Fruit fly (Drosophila melanogaster): ENCODE data around the gene Tm1.

The Tm1 gene

DNA sequence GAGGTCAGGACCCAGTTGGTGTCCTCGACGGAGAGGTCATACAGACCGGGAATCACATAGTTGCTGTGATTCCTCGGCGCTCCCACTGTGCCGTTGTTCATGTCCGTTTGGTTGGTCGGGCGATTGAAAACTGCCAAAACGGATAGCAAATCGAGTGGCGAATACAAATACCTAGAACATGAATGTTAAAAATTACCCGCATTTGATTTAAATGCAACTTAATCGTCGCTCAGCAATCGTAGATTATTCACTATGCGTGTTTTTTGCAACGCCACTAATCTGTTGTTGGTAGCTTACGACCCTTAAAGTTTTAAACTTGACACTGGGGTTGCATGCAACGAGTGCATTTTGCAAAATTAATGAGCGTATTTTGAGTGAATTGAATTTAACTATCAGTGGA lies 29.0 kb upstream of the Tm1 start, which contains the start of gene Amt:
Gene Amt (minus strand): TSS at position 101 of the 400 bp plus-strand sequence.
- TF ChIP-seq foxo (GFP tag; optimal IDR thresholded peaks at IDR 0.05) (no peak), CrebA (GFP tag; optimal IDR thresholded peaks at IDR 0.05; ENCODE audit: borderline replicate concordance) (no peak), pan (optimal IDR thresholded peaks at IDR 0.05) (no peak), Dif (GFP tag; optimal IDR thresholded peaks at IDR 0.05; ENCODE audit: partially characterized antibody) (no peak), ey (GFP tag; optimal IDR thresholded peaks at IDR 0.05) (no peak), sv (GFP tag; optimal IDR thresholded peaks at IDR 0.05) (no peak), OdsH (GFP tag; optimal IDR thresholded peaks at IDR 0.05) (no peak), br (GFP tag; optimal IDR thresholded peaks at IDR 0.05) (no peak), CG32264 (GFP tag; optimal IDR thresholded peaks at IDR 0.05) (no peak), Mio (GFP tag; optimal IDR thresholded peaks at IDR 0.05) (no peak), Myc (optimal IDR thresholded peaks at IDR 0.05) (no peak), dmrt93B (GFP tag; optimal IDR thresholded peaks at IDR 0.05) (no peak), CG9705 (GFP tag; optimal IDR thresholded peaks at IDR 0.05) (no peak), brk (GFP tag; optimal IDR thresholded peaks at IDR 0.05) (no peak), Hr78 (GFP tag; optimal IDR thresholded peaks at IDR 0.05) (no peak), rgr (GFP tag; optimal IDR thresholded peaks at IDR 0.05) (no peak), psq (GFP tag; optimal IDR thresholded peaks at IDR 0.05) (no peak), dsf (GFP tag; optimal IDR thresholded peaks at IDR 0.05; ENCODE audit: borderline replicate concordance) (no peak), usp (GFP tag; optimal IDR thresholded peaks at IDR 0.05) (no peak)

DNA sequence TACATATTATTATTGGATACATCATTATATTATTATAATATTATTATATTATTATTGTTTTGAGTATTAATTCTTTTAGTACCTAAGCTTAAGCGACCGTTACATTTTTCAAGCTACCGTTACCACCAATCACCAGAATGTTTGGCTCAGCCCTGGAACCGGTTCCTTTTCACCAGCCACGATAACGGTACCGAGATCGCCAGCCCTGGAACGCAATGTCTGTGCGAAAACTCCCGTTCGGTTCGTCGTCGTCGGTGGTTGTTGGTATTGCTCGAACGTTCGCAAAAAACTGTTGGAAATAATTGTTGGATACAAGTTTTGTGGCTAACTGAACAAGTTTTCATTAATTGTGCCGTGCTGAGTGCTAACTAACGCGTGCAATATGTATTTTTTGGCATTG lies 28.3 kb upstream of the Tm1 start, which contains the start of gene CG42404:
Gene CG42404 (plus strand): TSS at position 360 of the 400 bp plus-strand sequence.
- TF ChIP-seq Dif (GFP tag; optimal IDR thresholded peaks at IDR 0.05; ENCODE audit: partially characterized antibody) = no peak
- TF ChIP-seq sv (GFP tag; optimal IDR thresholded peaks at IDR 0.05) = no peak
- no peak for TF ChIP-seq Dfd (GFP tag; optimal IDR thresholded peaks at IDR 0.05)
- no peak for TF ChIP-seq br (GFP tag; optimal IDR thresholded peaks at IDR 0.05)
- no peak for TF ChIP-seq dsf (GFP tag; optimal IDR thresholded peaks at IDR 0.05; ENCODE audit: borderline replicate concordance)
- TF ChIP-seq CG9705 (GFP tag; optimal IDR thresholded peaks at IDR 0.05) = no peak
- TF ChIP-seq psq (GFP tag; optimal IDR thresholded peaks at IDR 0.05) = no peak
- no peak for TF ChIP-seq fru (GFP tag; optimal IDR thresholded peaks at IDR 0.05)
- no peak for TF ChIP-seq OdsH (GFP tag; optimal IDR thresholded peaks at IDR 0.05)

dm6 chr3R:15250454-15250853 lies 27.6 kb upstream of the Tm1 start:
- TF ChIP-seq Dif (GFP tag; optimal IDR thresholded peaks at IDR 0.05; ENCODE audit: partially characterized antibody) (peak; percentile 11), fru (GFP tag; optimal IDR thresholded peaks at IDR 0.05) (peak; percentile 60), sv (GFP tag; optimal IDR thresholded peaks at IDR 0.05) (peak; percentile 30), N (GFP tag; optimal IDR thresholded peaks at IDR 0.05) (no peak), HLH106 (tag; optimal IDR thresholded peaks at IDR 0.05) (peak; percentile 61), CG9705 (GFP tag; optimal IDR thresholded peaks at IDR 0.05) (no peak), ey (GFP tag; optimal IDR thresholded peaks at IDR 0.05) (peak; percentile 37), br (GFP tag; optimal IDR thresholded peaks at IDR 0.05) (peak; percentile 14), psq (GFP tag; optimal IDR thresholded peaks at IDR 0.05) (peak; percentile 61), Sp1 (GFP tag; optimal IDR thresholded peaks at IDR 0.05) (no peak), OdsH (GFP tag; optimal IDR thresholded peaks at IDR 0.05) (peak; percentile 55)

dm6 chr3R:15262710-15263672 lies 15.0 kb upstream of the Tm1 start, which contains the start of the genes eIF2gamma and Set:
Gene eIF2gamma, minus strand, starts transcription at chr3R:15263458.
Gene Set, plus strand, starts transcription at chr3R:15263552.
- peak; percentile 3 for TF ChIP-seq CG9705 (GFP tag; optimal IDR thresholded peaks at IDR 0.05)
- TF ChIP-seq sage (GFP tag; optimal IDR thresholded peaks at IDR 0.05) = no peak
- TF ChIP-seq Dif (GFP tag; optimal IDR thresholded peaks at IDR 0.05; ENCODE audit: partially characterized antibody) = no peak
- TF ChIP-seq Hr78 (GFP tag; optimal IDR thresholded peaks at IDR 0.05) = no peak
- peak; percentile 33 for TF ChIP-seq HLH106 (tag; optimal IDR thresholded peaks at IDR 0.05)
- TF ChIP-seq tai (GFP tag; optimal IDR thresholded peaks at IDR 0.05) = no peak
- no peak for TF ChIP-seq br (GFP tag; optimal IDR thresholded peaks at IDR 0.05)
- TF ChIP-seq GATAd (GFP tag; optimal IDR thresholded peaks at IDR 0.05) = no peak
- no peak for TF ChIP-seq lola (GFP tag; optimal IDR thresholded peaks at IDR 0.05)
- TF ChIP-seq Sp1 (GFP tag; optimal IDR thresholded peaks at IDR 0.05) = no peak
- TF ChIP-seq dl (GFP tag; optimal IDR thresholded peaks at IDR 0.05; ENCODE audit: insufficient read depth in 1 of 2, partially characterized antibody in 2 of 2) = no peak
- no peak for TF ChIP-seq h (GFP tag; optimal IDR thresholded peaks at IDR 0.05)
- peak; percentile 25 for TF ChIP-seq jim (GFP tag; optimal IDR thresholded peaks at IDR 0.05)
- no peak for TF ChIP-seq Mio (GFP tag; optimal IDR thresholded peaks at IDR 0.05)
- no peak for TF ChIP-seq Abd-B (GFP tag; optimal IDR thresholded peaks at IDR 0.05)
- no peak for TF ChIP-seq Vsx2 (GFP tag; optimal IDR thresholded peaks at IDR 0.05; ENCODE audit: partially characterized antibody)
- TF ChIP-seq Hnf4 (GFP tag; optimal IDR thresholded peaks at IDR 0.05) = no peak
- peak; percentile 10 for TF ChIP-seq Myc (optimal IDR thresholded peaks at IDR 0.05)
- no peak for TF ChIP-seq CG32264 (GFP tag; optimal IDR thresholded peaks at IDR 0.05)
- no peak for TF ChIP-seq CrebA (GFP tag; optimal IDR thresholded peaks at IDR 0.05; ENCODE audit: borderline replicate concordance)
- TF ChIP-seq woc (GFP tag; optimal IDR thresholded peaks at IDR 0.05) = no peak
- TF ChIP-seq usp (GFP tag; optimal IDR thresholded peaks at IDR 0.05) = no peak
- TF ChIP-seq pan (optimal IDR thresholded peaks at IDR 0.05) = no peak
- no peak for TF ChIP-seq dsf (GFP tag; optimal IDR thresholded peaks at IDR 0.05; ENCODE audit: borderline replicate concordance)
- no peak for TF ChIP-seq Rel (GFP tag; optimal IDR thresholded peaks at IDR 0.05)
- peak; percentile 54 for TF ChIP-seq Rel (tag; optimal IDR thresholded peaks at IDR 0.05)
- peak; percentile 92 for TF ChIP-seq Hr83 (GFP tag; optimal IDR thresholded peaks at IDR 0.05; ENCODE audit: poor library complexity, severe bottlenecking)
- peak; percentile 14 for TF ChIP-seq psq (GFP tag; optimal IDR thresholded peaks at IDR 0.05)
- TF ChIP-seq brk (GFP tag; optimal IDR thresholded peaks at IDR 0.05) = no peak

Data from whole organism, wandering third instar larva.